Fruit fly (Drosophila melanogaster) whole organism, embryonic: ENCODE measurements around the gene Gr89a.

Source experiments
- CG13775 ChIP-seq: fragments of 200-800 bp; sonication (Bioruptor generic); optimal IDR thresholded peaks from 3 replicates; lab custom pipeline; 2017; ENCODE audit warnings: missing biosample characterization, mild to moderate bottlenecking, missing genetic modification characterization
- CG18619 ChIP-seq: fragments of 200-800 bp; sonication (Bioruptor generic); optimal IDR thresholded peaks from 3 replicates; lab custom pipeline; 2017; ENCODE audit warnings: missing biosample characterization, mild to moderate bottlenecking, missing genetic modification characterization
- CG2202 ChIP-seq: fragments of 200-800 bp; sonication (Bioruptor generic); optimal IDR thresholded peaks from 2 replicates; lab custom pipeline; 2018; ENCODE audit warnings: missing biosample characterization, mild to moderate bottlenecking, missing genetic modification characterization
- CG7963 ChIP-seq: fragments of 200-800 bp; sonication (Bioruptor generic); IDR thresholded peaks from 3 replicates; pipeline ENCODE4 v1.3.6; 2022; ENCODE audit warnings: missing biosample characterization, missing genetic modification characterization; ENCODE audit not compliant: partially characterized antibody
- run ChIP-seq: fragments of 200-800 bp; sonication (Bioruptor generic); optimal IDR thresholded peaks from 3 replicates; lab custom pipeline; 2018; ENCODE audit warnings: missing biosample characterization, mild to moderate bottlenecking, missing genetic modification characterization
- wor ChIP-seq: fragments of 200-800 bp; sonication (Bioruptor generic); IDR thresholded peaks from 2 replicates; pipeline ENCODE4 v1.3.6; 2022; ENCODE audit warnings: missing biosample characterization, missing genetic modification characterization

dm6 chr3R:16452954-16453587, 45.7 kb downstream of the Gr89a start:
- TF ChIP-seq CG7963 (no peak), CG13775 (GFP tag; lab: Kevin White, UChicago) (no peak), CG18619 (GFP tag; lab: Kevin White, UChicago) (no peak), run (tag; lab: Kevin White, UChicago) (no peak), wor (GFP tag; lab: Robert Waterston, UW) (no peak), CG2202 (tag; lab: Kevin White, UChicago) (no peak)
